Fruit fly (Drosophila melanogaster): ENCODE data around the gene CG32486.

Gene CG32486

dm6 chr3L:3042150-3043049 is 28.2 kb downstream of the CG32486 start, which contains the start of gene Prx4 (continued):
- TF ChIP-seq CG13894 (tag; optimal IDR thresholded peaks at IDR 0.05) (no peak), D (optimal IDR thresholded peaks at IDR 0.05) (no peak), D (GFP tag; optimal IDR thresholded peaks at IDR 0.05) (peak; percentile 37), Abd-B (GFP tag; optimal IDR thresholded peaks at IDR 0.05) (peak; percentile 32), sima (GFP tag; optimal IDR thresholded peaks at IDR 0.05) (no peak), Hsf (GFP tag; optimal IDR thresholded peaks at IDR 0.05) (peak; percentile 44), pros (GFP tag; optimal IDR thresholded peaks at IDR 0.05) (no peak), CG4854 (GFP tag; optimal IDR thresholded peaks at IDR 0.05) (no peak), gce (GFP tag; IDR thresholded peaks at IDR 0.05) (peak; percentile 66; the same call in 2 of the 3 replicates), CG8089 (GFP tag; optimal IDR thresholded peaks at IDR 0.05) (no peak), scrt (GFP tag; optimal IDR thresholded peaks at IDR 0.05) (peak; percentile 28), mam (GFP tag; optimal IDR thresholded peaks at IDR 0.05) (peak; percentile 61), CG1233 (GFP tag; optimal IDR thresholded peaks at IDR 0.05) (peak; percentile 72), CG10959 (GFP tag; IDR thresholded peaks at IDR 0.05) (peak; percentile 48; the same call in 1 of the 2 replicates), Bdp1 (GFP tag; optimal IDR thresholded peaks at IDR 0.05) (peak; percentile 30), CG2712 (tag; optimal IDR thresholded peaks at IDR 0.05) (peak; percentile 76), CG4820 (GFP tag; optimal IDR thresholded peaks at IDR 0.05) (peak; percentile 31), CG33213 (GFP tag; optimal IDR thresholded peaks at IDR 0.05) (no peak), Hr51 (GFP tag; optimal IDR thresholded peaks at IDR 0.05) (peak in 1 of 2 experiments; percentile 72), CTCF (GFP tag; optimal IDR thresholded peaks at IDR 0.05) (peak; percentile 9), Mes4 (GFP tag; optimal IDR thresholded peaks at IDR 0.05) (peak; percentile 0), ATbp (GFP tag; optimal IDR thresholded peaks at IDR 0.05) (peak; percentile 74), CG4730 (GFP tag; IDR thresholded peaks at IDR 0.05) (peak; percentile 54; the same call in 1 of the 2 replicates), CG2875 (GFP tag; optimal IDR thresholded peaks at IDR 0.05) (peak; percentile 65), CG12155 (GFP tag; optimal IDR thresholded peaks at IDR 0.05) (peak; percentile 66), zfh1 (GFP tag; IDR thresholded peaks at IDR 0.05) (peak; percentile 85), CG3407 (GFP tag; optimal IDR thresholded peaks at IDR 0.05) (peak; percentile 50), CG12299 (tag; optimal IDR thresholded peaks at IDR 0.05) (peak; percentile 42), Deaf1 (tag; optimal IDR thresholded peaks at IDR 0.05) (peak; percentile 52), Myb (GFP tag; optimal IDR thresholded peaks at IDR 0.05) (no peak), CG17385 (GFP tag; optimal IDR thresholded peaks at IDR 0.05) (peak; percentile 68), ken (GFP tag; IDR thresholded peaks at IDR 0.05) (peak; percentile 87; the same call in 2 of the 3 replicates), CG18011 (GFP tag; optimal IDR thresholded peaks at IDR 0.05) (peak; percentile 15), Opbp (GFP tag; IDR thresholded peaks at IDR 0.05; ENCODE audit: partially characterized antibody) (no peak), hth (optimal IDR thresholded peaks at IDR 0.05) (no peak), CG5953 (GFP tag; IDR thresholded peaks at IDR 0.05) (peak; percentile 52; the same call in 1 of the 2 replicates), ase (GFP tag; IDR thresholded peaks at IDR 0.05) (peak; percentile 60; the same call in 1 of the 3 replicates), Antp (GFP tag; optimal IDR thresholded peaks at IDR 0.05) (peak; percentile 32), dysf (GFP tag; IDR thresholded peaks at IDR 0.05) (peak; percentile 82), CG11247 (GFP tag; IDR thresholded peaks at IDR 0.05) (peak; percentile 76), bsh (GFP tag; optimal IDR thresholded peaks at IDR 0.05) (peak in 1 of 2 experiments; percentile 81), Ets97D (GFP tag; optimal IDR thresholded peaks at IDR 0.05) (no peak), sna (GFP tag; IDR thresholded peaks at IDR 0.05; ENCODE audit: partially characterized antibody) (no peak), salm (tag; optimal IDR thresholded peaks at IDR 0.05) (peak; percentile 42), CG17361 (GFP tag; IDR thresholded peaks at IDR 0.05) (peak; percentile 50; the same call in 1 of the 3 replicates), seq (GFP tag; IDR thresholded peaks at IDR 0.05) (peak; percentile 73), zfh2 (GFP tag; optimal IDR thresholded peaks at IDR 0.05) (peak; percentile 43), insv (GFP tag; optimal IDR thresholded peaks at IDR 0.05) (no peak), NFAT (GFP tag; IDR thresholded peaks at IDR 0.05) (peak; percentile 69), CG1792 (GFP tag; optimal IDR thresholded peaks at IDR 0.05) (no peak)

All from whole organism, embryonic.